Worm (Caenorhabditis elegans) whole organism, midembryonic: ENCODE data around the gene K06B9.6.

Experiments
- T22C8.4 ChIP-seq: fragments of 200-800 bp; sonication (Bioruptor generic); IDR thresholded peaks from 2 replicates; pipeline ENCODE4 v1.3.6; 2022; ENCODE audit warnings: missing genetic modification characterization, missing compliant biosample characterization
- cog-1 ChIP-seq: sonication (generic microtip); optimal IDR thresholded peaks from 2 replicates; lab custom pipeline; 2016; ENCODE audit warnings: missing genetic modification characterization, missing compliant biosample characterization
- flt-1 ChIP-seq: fragments of 200-800 bp; sonication (Bioruptor generic); IDR thresholded peaks from 2 replicates; pipeline ENCODE4 v1.3.6; 2022; ENCODE audit warnings: missing genetic modification characterization, missing compliant biosample characterization
- klf-2 ChIP-seq: fragments of 200-800 bp; sonication (Bioruptor generic); conservative IDR thresholded peaks from 2 replicates; pipeline ENCODE4 v1.3.6; 2022; ENCODE audit warnings: missing genetic modification reagents, missing genetic modification characterization, missing compliant biosample characterization

DNA sequence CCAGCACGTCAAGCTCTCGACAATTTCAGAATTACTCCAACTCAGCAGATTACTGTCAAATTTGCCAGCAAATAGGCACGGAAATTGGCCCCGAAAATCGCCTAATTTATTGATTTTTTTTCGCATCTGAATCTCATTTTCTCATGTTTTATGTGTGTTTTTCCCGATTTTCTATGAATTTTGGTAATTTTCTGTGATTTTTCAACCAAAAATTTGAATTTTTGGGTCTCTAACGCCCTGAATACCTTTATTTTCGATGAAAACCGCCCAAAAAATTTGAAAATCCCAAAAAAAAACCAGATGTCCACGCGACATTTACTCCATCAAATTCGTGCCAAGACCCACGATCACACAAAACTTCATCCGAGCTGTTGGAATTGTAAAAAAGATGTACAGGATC is 20.5 kb downstream of the K06B9.6 start, which contains the start of gene dnj-15:
- TF ChIP-seq T22C8.4 (GFP tag; lab: Robert Waterston, UW), result no peak
- no peak for TF ChIP-seq cog-1 (tag; lab: Kevin White, UChicago)
- TF ChIP-seq flt-1 (GFP tag; lab: Robert Waterston, UW), result no peak
- no peak for TF ChIP-seq klf-2 (GFP tag; lab: Robert Waterston, UW)
